Fruit fly (Drosophila melanogaster) whole organism: ENCODE data around the gene CG17270.

ENCODE experiments used
- CG8478 ChIP-seq: fragments of >200 bp; optimal IDR thresholded peaks from 2 replicates; lab custom pipeline; 2018; ENCODE audit warnings: inconsistent platforms
- pan ChIP-seq: fragments of >200 bp; optimal IDR thresholded peaks from 2 replicates; lab custom pipeline; 2017
- psq ChIP-seq: fragments of >200 bp; optimal IDR thresholded peaks from 2 replicates; lab custom pipeline; 2017
- usp ChIP-seq: fragments of >200 bp; optimal IDR thresholded peaks from 2 replicates; lab custom pipeline; 2017; ENCODE audit warnings: missing biosample characterization, missing genetic modification characterization, mixed read lengths

- TF ChIP-seq psq (lab: Kevin White, UChicago), result no peak
- no peak for TF ChIP-seq usp (GFP tag; lab: Kevin White, UChicago)
- TF ChIP-seq CG8478 (lab: Kevin White, UChicago), result no peak
- TF ChIP-seq pan (lab: Kevin White, UChicago), result no peak
Observed at dm6 chr3R:20866204-20866603, 47.5 kb upstream of the CG17270 start, which contains the start of gene KaiR1D.
